Worm (Caenorhabditis elegans) whole organism, L4/young adult: Measurements from ENCODE around the gene grsp-4.

ENCODE experiments used
- W03F9.2 ChIP-seq: fragments of 150-350 bp; optimal IDR thresholded peaks from 2 replicates; lab custom pipeline; 2014; ENCODE audit warnings: missing biosample characterization, missing genetic modification characterization
- dao-5 ChIP-seq: sonication (generic microtip); optimal IDR thresholded peaks from 2 replicates; lab custom pipeline; 2016; ENCODE audit warnings: missing genotype, missing genetic modification characterization, moderate library complexity, missing compliant biosample characterization
- him-1 ChIP-seq: sonication (generic microtip); optimal IDR thresholded peaks from 2 replicates; lab custom pipeline; 2016; ENCODE audit warnings: missing genotype, missing genetic modification reagents, missing genetic modification characterization, missing compliant biosample characterization

grsp-4 gene

ce11 chrV:7624652-7625051 lies at the start of gene grsp-4:
Gene grsp-4 (plus strand): TSS chrV:7624952.
- TF ChIP-seq him-1 (tag; lab: Kevin White, UChicago) = no peak
- TF ChIP-seq W03F9.2 (tag; lab: Kevin White, UChicago) = no peak
- no peak for TF ChIP-seq dao-5 (tag; lab: Kevin White, UChicago)

ce11 chrV:7575563-7575962 lies 49.2 kb upstream of the grsp-4 start, which contains the start of the genes snu-66 and ints-9:
Gene snu-66 (minus strand): TSS chrV:7575670.
Gene ints-9 (plus strand): TSS chrV:7575802.
- TF ChIP-seq dao-5 (tag; lab: Kevin White, UChicago) (no peak), him-1 (tag; lab: Kevin White, UChicago) (no peak), W03F9.2 (tag; lab: Kevin White, UChicago) (no peak)

ce11 chrV:7580378-7580777 lies 44.4 kb upstream of the grsp-4 start, which contains the start of gene ets-6:
Gene ets-6 (minus strand): TSS chrV:7580546.
- TF ChIP-seq dao-5 (tag; lab: Kevin White, UChicago) (no peak), him-1 (tag; lab: Kevin White, UChicago) (no peak), W03F9.2 (tag; lab: Kevin White, UChicago) (peak; percentile 28)

ce11 chrV:7587637-7588036 lies 37.1 kb upstream of the grsp-4 start, which contains the start of the genes F19F10.11 and C50E3.5:
Gene F19F10.11 (minus strand): TSS chrV:7587704.
Gene C50E3.5 (plus strand): TSS chrV:7587996.
- TF ChIP-seq dao-5 (tag; lab: Kevin White, UChicago) = no peak
- peak; percentile 64 for TF ChIP-seq W03F9.2 (tag; lab: Kevin White, UChicago)

ce11 chrV:7590454-7590853 lies 34.3 kb upstream of the grsp-4 start, which contains the start of gene C50E3.6:
Gene C50E3.6 (minus strand): TSS chrV:7590554.
- TF ChIP-seq dao-5 (tag; lab: Kevin White, UChicago) (no peak), W03F9.2 (tag; lab: Kevin White, UChicago) (no peak)

- TF ChIP-seq W03F9.2 (tag; lab: Kevin White, UChicago) = no peak
- TF ChIP-seq him-1 (tag; lab: Kevin White, UChicago) = no peak
- TF ChIP-seq dao-5 (tag; lab: Kevin White, UChicago) = no peak
Observed at ce11 chrV:7595132-7595531, 29.6 kb upstream of the grsp-4 start.

ce11 chrV:7598269-7598668 lies 26.5 kb upstream of the grsp-4 start, which contains the start of gene C50E3.7:
Gene C50E3.7 (minus strand): TSS chrV:7598369.
- TF ChIP-seq dao-5 (tag; lab: Kevin White, UChicago) (no peak), him-1 (tag; lab: Kevin White, UChicago) (no peak), W03F9.2 (tag; lab: Kevin White, UChicago) (no peak)

- TF ChIP-seq W03F9.2 (tag; lab: Kevin White, UChicago) (no peak), dao-5 (tag; lab: Kevin White, UChicago) (no peak), him-1 (tag; lab: Kevin White, UChicago) (no peak)
Observed at ce11 chrV:7600149-7600548, 24.6 kb upstream of the grsp-4 start, which contains the start of gene C50E3.9. Gene C50E3.9 (minus strand): TSS chrV:7600249.

- TF ChIP-seq dao-5 (tag; lab: Kevin White, UChicago) (no peak), him-1 (tag; lab: Kevin White, UChicago) (no peak), W03F9.2 (tag; lab: Kevin White, UChicago) (no peak)
Observed at ce11 chrV:7601443-7601842, 23.3 kb upstream of the grsp-4 start, which contains the start of gene scl-26. Gene scl-26 (minus strand): TSS chrV:7601543.

- TF ChIP-seq dao-5 (tag; lab: Kevin White, UChicago) = no peak
- no peak for TF ChIP-seq him-1 (tag; lab: Kevin White, UChicago)
- no peak for TF ChIP-seq W03F9.2 (tag; lab: Kevin White, UChicago)
Observed at ce11 chrV:7603404-7603803, 21.3 kb upstream of the grsp-4 start, which contains the start of gene C50E3.11. Gene C50E3.11 (minus strand): TSS chrV:7603486.

ce11 chrV:7604858-7605257 lies 19.9 kb upstream of the grsp-4 start, which contains the start of gene clec-213:
Gene clec-213 (plus strand): TSS chrV:7605158.
- TF ChIP-seq W03F9.2 (tag; lab: Kevin White, UChicago) (no peak), dao-5 (tag; lab: Kevin White, UChicago) (no peak), him-1 (tag; lab: Kevin White, UChicago) (no peak)

- TF ChIP-seq him-1 (tag; lab: Kevin White, UChicago) (no peak), W03F9.2 (tag; lab: Kevin White, UChicago) (no peak), dao-5 (tag; lab: Kevin White, UChicago) (no peak)
Observed at ce11 chrV:7609698-7610420, 14.9 kb upstream of the grsp-4 start, which contains the start of the genes folt-3 and clec-214. Gene folt-3 (minus strand): TSS chrV:7609748. Gene clec-214 (plus strand): TSS chrV:7610370.

ce11 chrV:7612044-7612443 lies 12.7 kb upstream of the grsp-4 start, which contains the start of gene clec-215:
Gene clec-215 (plus strand): TSS chrV:7612344.
- no peak for TF ChIP-seq dao-5 (tag; lab: Kevin White, UChicago)
- no peak for TF ChIP-seq W03F9.2 (tag; lab: Kevin White, UChicago)
- no peak for TF ChIP-seq him-1 (tag; lab: Kevin White, UChicago)
